Fruit fly (Drosophila melanogaster) whole organism, pupa: ENCODE measurements around the gene Rab9D.

Experiments
- CG34367 ChIP-seq: fragments of 200-800 bp; sonication (Bioruptor generic); optimal IDR thresholded peaks from 2 replicates; lab custom pipeline; 2018; ENCODE audit warnings: missing biosample characterization, mild to moderate bottlenecking, missing genetic modification characterization
- EcR ChIP-seq: fragments of 200-800 bp; sonication (Bioruptor generic); optimal IDR thresholded peaks from 3 replicates; lab custom pipeline; 2019; ENCODE audit warnings: missing biosample characterization, missing genetic modification characterization, mild to moderate bottlenecking, moderate library complexity, missing genetic modification reagents
- Ets98B ChIP-seq: fragments of 200-800 bp; sonication (Bioruptor generic); IDR thresholded peaks from 2 replicates; pipeline ENCODE4 v1.3.6; 2022; ENCODE audit warnings: missing biosample characterization, missing genetic modification characterization

dm6 chrX:10546034-10546433 lies 42.9 kb upstream of the Rab9D start:
- no peak for TF ChIP-seq CG34367 (tag; lab: Kevin White, UChicago)
- no peak for TF ChIP-seq EcR (GFP tag; lab: Kevin White, UChicago)
- TF ChIP-seq Ets98B (GFP tag; lab: Robert Waterston, UW), result no peak
